Fruit fly (Drosophila melanogaster): ENCODE data around the gene Axn.

dm6 chr3R:29995035-29995434 lies 27.6 kb upstream of the Axn start, which contains the start of the genes CG7903 and Sas-6:
- TF ChIP-seq usp (GFP tag; optimal IDR thresholded peaks at IDR 0.05) (no peak), psq (optimal IDR thresholded peaks at IDR 0.05) (no peak), EcR (GFP tag; optimal IDR thresholded peaks at IDR 0.05) (no peak), pan (optimal IDR thresholded peaks at IDR 0.05) (no peak)

Data from whole organism.